Worm (Caenorhabditis elegans) whole organism, dauer: Measurements from ENCODE around the gene ints-9.

ENCODE experiments used
- unc-62 ChIP-seq: sonication (generic microtip); optimal IDR thresholded peaks from 2 replicates; lab custom pipeline; 2017; ENCODE audit warnings: missing biosample characterization, missing genetic modification reagents, missing genetic modification characterization

Gene ints-9

DNA sequence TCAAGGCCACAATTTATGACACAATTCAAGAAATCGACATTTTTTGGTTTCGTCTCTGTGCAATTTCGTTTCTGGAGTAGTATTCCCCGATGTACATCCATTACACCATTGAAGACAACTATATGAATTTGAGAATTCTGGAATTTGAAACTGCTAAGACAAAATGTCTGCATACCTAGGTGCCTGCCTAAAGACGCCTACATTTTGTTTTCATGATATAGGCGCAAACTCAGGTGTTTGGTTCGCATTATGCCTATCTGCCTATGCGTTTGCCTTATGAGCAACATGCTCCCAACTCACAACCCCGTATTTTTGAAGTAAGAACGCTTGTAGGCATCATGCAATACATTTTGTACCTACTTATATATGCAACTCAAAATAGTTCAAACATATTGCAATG lies 4.6 kb upstream of the ints-9 start, which contains the start of gene F19F10.14:
TSS of gene F19F10.14 (minus strand) at position 101 of the 400 bp plus-strand sequence.
- TF ChIP-seq unc-62 (GFP tag; lab: Kevin White, UChicago), result no peak

DNA sequence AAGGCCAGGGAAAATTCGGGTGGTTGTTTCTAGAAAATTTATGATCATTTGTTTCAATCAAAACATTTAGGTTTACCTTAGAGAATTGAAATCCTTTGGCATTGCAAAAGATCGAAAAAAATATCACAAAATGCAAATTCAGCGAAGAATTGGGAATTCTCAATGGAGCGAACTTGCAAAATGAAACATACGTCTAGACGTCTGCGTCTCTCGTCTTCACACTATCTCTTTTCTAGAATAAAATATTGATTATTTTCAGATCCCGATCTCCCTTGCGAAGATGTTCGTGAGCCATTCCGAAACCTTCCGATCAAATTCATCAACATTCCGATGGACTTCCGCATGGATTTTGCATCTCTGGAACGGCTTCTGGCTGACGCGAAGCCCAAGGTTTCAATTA lies 4.8 kb downstream of the ints-9 start, which contains the start of gene ets-6:
TSS of gene ets-6 (minus strand) at position 169 of the 400 bp plus-strand sequence.
- TF ChIP-seq unc-62 (GFP tag; lab: Kevin White, UChicago), result no peak

DNA sequence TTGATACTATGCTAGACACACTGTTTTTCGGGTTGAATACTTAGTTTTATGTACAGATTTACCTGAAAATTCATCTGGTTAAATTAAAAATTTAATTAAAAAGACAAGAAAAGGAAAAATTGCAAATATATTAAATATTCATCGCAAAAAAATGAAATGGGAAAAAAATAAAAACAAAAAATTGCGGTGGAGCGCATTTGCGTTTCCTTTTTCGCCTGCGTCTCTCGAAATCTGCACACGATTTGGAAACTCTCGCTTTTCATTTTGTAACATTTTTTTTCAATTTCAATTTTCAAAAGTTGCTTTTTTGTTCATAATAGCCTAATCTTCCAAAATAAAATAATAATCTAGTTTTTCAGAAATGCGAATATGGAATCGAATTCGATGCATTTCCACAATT lies 12.0 kb downstream of the ints-9 start, which contains the start of the genes F19F10.11 and C50E3.5:
TSS of gene F19F10.11 (minus strand) at position 68 of the 400 bp plus-strand sequence.
TSS of gene C50E3.5 (plus strand) at position 360 of the 400 bp plus-strand sequence.
- no peak for TF ChIP-seq unc-62 (GFP tag; lab: Kevin White, UChicago)

DNA sequence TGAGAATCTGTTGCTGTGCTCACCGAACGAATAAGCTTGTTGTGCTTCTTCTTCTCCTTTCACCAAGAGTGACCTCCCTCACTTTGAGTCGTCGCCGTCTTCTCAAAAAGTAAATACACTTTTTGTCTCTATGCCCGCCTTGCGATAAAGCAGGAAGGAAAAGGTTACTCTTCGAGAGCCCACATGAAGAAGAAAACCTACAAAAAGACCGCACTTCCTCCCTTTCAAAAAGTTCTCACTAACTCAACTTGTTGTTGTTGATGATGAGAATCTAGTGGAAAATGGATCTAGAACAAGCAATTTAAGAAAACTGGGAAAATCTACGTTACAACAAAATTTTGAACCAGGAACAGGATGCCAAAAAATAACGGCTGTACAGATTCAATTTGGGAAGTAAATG lies 14.9 kb downstream of the ints-9 start, which contains the start of gene C50E3.6:
TSS of gene C50E3.6 (minus strand) at position 101 of the 400 bp plus-strand sequence.
- TF ChIP-seq unc-62 (GFP tag; lab: Kevin White, UChicago), result no peak

DNA sequence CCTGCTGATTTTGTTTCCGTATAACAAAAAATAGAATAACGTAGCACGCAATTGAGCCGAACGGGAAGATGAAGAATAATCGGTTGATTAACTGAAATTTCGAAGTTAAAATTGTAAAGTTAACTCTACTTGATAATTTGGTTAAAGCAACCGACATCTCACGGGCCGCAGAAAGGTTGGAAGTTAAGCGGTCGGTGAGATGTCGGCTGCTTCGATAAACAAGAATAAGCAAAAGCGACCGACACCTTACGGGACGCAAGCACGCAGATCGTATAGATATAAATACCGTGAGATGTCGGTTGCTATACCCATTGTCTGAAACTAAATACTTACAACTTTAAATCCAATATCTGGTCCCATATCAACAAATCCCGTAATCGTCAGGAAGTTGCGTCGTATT lies 19.5 kb downstream of the ints-9 start:
- no peak for TF ChIP-seq unc-62 (GFP tag; lab: Kevin White, UChicago)

DNA sequence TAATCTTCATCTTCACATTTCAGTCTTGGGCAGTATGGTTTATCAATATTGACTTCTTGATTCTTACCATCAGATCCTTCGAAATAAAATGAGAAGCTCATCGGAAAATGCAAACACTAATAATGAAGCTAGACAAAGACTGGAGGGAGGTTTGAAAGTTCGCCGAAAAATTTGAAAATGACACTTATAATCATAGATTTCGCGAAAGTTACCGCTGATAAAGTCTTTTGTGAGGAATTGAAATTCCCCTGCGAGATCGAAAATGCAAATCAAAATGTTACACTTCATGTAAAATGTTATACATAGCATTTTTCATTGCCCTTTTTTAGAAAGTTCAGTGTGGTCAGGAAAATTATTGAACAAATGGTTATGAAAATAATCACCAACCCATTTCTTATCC lies 22.7 kb downstream of the ints-9 start, which contains the start of gene C50E3.7:
TSS of gene C50E3.7 (minus strand) at position 101 of the 400 bp plus-strand sequence.
- TF ChIP-seq unc-62 (GFP tag; lab: Kevin White, UChicago), result no peak

DNA sequence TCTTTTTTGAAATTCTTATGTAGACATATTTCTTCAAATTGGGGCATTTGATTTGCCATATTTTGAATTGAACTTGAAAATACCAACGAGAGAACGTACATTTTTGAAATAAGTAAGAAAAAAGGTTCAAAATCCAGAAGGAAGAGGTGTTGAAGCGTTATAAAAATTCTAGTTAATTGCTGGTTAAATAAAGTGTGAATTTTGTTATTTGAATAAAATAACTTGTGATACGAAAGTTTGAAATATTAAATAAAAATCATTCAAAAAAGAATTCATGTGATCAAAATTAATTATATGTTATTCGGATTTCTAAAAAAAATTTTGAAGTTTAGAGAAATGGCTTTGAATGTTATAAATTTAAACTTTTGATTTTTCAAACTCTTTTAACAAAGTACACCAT lies 24.5 kb downstream of the ints-9 start, which contains the start of gene C50E3.9:
TSS of gene C50E3.9 (minus strand) at position 101 of the 400 bp plus-strand sequence.
- TF ChIP-seq unc-62 (GFP tag; lab: Kevin White, UChicago), result no peak

DNA sequence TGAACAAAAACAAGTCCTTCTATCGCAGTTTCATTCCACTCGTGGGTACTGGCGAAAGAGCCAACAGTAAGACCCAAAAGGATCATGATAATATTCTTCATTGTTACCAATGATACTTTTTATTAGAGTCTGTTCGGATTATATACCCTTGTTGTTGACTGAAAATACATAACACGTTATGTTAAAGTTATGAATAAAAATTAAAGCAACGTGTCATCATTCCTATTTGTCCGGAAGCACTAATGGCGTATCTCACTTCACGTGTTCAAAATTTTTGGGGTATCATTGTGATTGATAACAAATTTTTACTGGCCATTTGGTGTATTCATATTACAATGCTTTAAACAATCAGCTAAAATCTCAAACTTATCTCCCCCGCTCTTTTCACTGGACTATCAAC lies 25.8 kb downstream of the ints-9 start, which contains the start of gene scl-26:
TSS of gene scl-26 (minus strand) at position 101 of the 400 bp plus-strand sequence.
- no peak for TF ChIP-seq unc-62 (GFP tag; lab: Kevin White, UChicago)

DNA sequence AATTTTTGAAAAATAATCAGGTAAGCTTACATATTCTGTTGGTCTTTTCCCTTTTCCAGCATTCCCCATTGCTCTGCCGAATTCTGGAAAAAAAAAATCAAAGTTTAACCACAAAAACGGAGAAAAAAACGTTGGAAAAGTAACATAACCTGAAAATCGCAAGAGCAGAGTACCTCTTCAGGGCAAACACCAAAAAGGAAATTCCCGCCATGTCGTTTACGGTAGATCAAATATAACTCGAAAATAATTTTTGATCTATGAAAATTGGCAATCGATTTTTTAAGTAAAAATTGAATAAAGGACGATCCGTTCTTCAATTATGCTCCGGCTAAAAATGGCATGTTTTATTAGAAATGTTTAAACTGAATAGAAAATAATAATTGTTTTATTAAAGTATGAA lies 27.8 kb downstream of the ints-9 start, which contains the start of gene C50E3.11:
TSS of gene C50E3.11 (minus strand) at position 83 of the 400 bp plus-strand sequence.
- TF ChIP-seq unc-62 (GFP tag; lab: Kevin White, UChicago), result no peak

DNA sequence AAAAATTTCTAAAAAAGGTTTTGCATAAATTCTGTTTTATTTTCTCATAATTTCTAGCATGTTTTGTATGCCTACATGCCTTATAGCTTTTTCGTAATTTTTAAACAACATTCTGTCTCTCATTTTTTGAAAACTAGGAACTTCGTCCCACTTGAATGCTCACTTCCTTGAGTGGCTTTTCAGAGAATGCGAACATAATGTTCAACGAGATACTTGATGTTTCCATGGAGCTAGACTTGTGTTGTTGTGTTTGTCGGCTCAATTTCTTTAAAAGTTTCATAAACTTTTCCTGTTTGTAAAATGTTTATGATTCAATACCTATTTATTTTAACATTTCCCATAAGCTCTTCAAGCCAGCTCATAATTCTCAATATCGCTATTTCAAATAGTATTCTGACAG lies 29.3 kb downstream of the ints-9 start, which contains the start of gene clec-213:
TSS of gene clec-213 (plus strand) at position 301 of the 400 bp plus-strand sequence.
- TF ChIP-seq unc-62 (GFP tag; lab: Kevin White, UChicago), result no peak

DNA sequence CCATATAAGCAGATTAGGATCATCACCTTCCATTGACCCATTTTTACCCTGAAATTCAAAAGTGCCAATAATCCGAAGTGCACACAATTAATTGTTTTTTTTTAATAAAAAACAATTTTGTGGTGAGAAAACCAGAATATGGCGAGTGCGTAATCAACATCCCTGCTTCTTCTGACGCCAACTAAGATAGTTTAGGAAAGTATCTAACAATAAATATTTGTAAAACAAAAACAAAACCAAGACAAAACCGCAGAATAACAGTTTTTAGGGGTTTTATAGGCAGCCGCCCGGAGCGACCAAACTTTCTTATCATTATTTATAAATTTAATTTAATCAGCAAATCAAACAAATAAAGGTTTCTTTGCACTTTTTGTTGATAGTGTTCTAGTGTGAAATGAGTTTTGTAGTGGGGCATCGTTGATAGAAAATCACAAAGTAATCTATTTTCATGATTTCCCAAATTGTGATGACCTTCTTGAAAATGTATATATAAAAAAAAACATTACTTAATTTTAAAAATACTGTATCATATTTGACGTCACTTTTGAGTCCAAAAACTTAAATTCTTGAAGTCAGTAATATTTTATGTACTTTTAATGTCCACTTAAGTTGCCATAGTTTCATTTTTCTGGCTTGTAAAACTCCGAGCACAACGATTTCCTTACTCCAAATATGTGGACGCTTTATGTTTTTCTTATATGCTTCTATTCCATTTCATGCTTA lies 34.3 kb downstream of the ints-9 start, which contains the start of the genes folt-3 and clec-214:
TSS of gene folt-3 (minus strand) at position 51 of the 723 bp plus-strand sequence.
TSS of gene clec-214 (plus strand) at position 673 of the 723 bp plus-strand sequence.
- no peak for TF ChIP-seq unc-62 (GFP tag; lab: Kevin White, UChicago)

DNA sequence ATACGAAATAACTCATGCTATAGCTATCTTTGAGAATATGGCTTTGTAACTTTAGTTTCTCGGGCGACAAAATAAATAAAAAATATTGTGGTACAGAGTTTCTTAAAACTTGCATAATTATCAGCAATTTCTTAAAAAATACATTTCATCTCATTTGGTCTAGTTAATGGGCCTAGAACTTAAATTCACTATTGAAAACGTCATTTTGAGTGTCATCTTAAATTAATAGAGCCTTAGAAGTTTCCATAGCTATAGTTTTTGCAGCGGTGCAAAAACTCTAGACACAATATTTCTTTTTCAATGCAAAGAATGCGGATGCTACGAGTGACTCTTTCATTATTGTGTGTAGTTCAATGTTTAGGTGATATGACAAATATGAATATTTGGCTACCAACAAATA lies 36.4 kb downstream of the ints-9 start, which contains the start of gene clec-215:
TSS of gene clec-215 (plus strand) at position 301 of the 400 bp plus-strand sequence.
- no peak for TF ChIP-seq unc-62 (GFP tag; lab: Kevin White, UChicago)

DNA sequence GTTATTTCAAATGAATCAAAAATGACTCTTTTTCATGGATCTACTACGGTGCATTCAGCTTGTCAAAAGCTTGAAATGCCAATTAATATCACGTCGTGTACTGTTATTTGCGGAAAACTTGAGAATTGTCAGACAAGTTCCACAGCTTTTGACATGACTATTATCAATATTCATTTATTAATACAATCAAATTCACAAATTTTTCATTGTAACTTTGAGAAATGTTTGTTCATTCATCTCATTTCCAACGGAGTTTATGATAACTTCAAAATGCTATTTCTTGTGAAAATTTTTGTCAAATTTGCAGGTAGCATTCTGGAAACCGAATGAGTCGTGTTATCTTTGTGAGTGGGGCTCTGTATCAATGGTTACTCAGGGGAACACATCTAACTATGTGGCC lies 42.5 kb downstream of the ints-9 start, which contains the start of gene C50E3.15:
TSS of gene C50E3.15 (plus strand) at position 301 of the 400 bp plus-strand sequence.
- TF ChIP-seq unc-62 (GFP tag; lab: Kevin White, UChicago), result no peak

DNA sequence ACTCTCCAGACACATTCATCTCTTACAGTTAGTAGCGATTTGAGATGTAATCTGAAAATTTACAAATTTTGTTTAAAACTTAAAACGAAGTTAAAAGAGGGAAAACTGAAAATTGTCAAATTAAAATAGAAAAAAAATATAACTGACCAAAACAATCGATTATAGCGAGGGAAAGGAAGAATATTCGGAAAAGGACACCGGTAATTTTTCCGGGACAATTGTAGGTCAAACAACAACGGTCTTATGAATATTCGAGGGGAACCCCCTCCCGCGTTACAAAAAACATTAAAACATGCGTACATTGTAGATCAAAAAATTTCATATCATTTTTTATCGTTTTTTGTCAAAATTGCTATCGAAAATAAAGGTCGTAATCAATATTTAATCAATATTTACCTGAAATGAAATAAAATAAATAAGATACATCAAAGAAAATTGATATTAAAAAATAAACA lies 46.4 kb downstream of the ints-9 start, which contains the start of gene C50E3.12:
TSS of gene C50E3.12 (minus strand) at position 51 of the 455 bp plus-strand sequence.
- TF ChIP-seq unc-62 (GFP tag; lab: Kevin White, UChicago), result no peak

DNA sequence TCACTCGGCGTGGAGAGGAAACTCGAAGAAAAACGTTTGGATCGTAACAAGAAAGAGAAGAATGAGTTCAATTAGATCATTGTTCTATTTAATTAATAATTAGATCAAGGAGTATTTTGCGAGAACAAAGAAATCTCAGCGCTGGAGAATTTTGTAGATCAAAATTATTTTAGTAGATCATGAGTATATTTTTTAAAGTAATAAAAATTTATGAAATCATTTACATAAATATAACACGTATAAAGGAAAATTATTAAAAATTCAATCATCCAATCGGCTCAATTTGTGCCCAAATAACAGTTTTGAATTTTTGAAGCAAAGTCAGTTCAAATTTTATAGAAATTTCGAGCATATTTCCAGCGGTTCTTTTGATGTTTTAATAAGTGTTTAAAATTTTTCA lies 48.5 kb downstream of the ints-9 start, which contains the start of gene C50E3.13:
TSS of gene C50E3.13 (minus strand) at position 101 of the 400 bp plus-strand sequence.
- TF ChIP-seq unc-62 (GFP tag; lab: Kevin White, UChicago), result no peak

DNA sequence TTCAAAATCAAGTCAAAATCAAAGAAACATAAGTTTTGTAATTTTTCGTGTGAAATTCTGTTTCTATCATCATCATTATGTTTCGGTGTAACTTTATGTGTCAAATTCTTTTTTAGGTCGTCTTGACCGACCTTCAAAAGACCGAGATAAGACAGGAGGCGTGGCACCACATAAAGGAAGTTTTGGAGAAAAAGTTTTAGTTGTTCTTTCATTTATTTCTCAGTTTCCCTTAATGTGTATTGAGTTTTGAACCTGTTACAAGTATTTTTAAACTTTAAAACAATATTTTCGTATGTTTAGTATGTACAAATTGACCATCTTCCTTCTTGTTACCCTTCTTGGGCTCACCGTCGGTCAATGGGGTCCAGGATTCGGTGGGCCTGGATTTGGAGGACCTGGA lies 49.0 kb downstream of the ints-9 start, which contains the start of gene grsp-4:
TSS of gene grsp-4 (plus strand) at position 301 of the 400 bp plus-strand sequence.
- no peak for TF ChIP-seq unc-62 (GFP tag; lab: Kevin White, UChicago)
